Worm (Caenorhabditis elegans) whole organism, young adult: ENCODE measurements around the gene Y57G11C.14.

ENCODE experiments used
- B0261.1 ChIP-seq: sonication (generic microtip); optimal IDR thresholded peaks from 2 replicates; lab custom pipeline; 2016; ENCODE audit warnings: mild to moderate bottlenecking, missing genetic modification characterization, moderate library complexity, missing compliant biosample characterization
- F33H1.4 ChIP-seq: fragments of 200-800 bp; sonication (Bioruptor generic); IDR thresholded peaks from 2 replicates; pipeline ENCODE4 v1.3.6; 2022; ENCODE audit warnings: missing genetic modification reagents, missing genetic modification characterization, missing compliant biosample characterization
- F55B11.4 ChIP-seq: sonication (generic microtip); optimal IDR thresholded peaks from 2 replicates; lab custom pipeline; 2016; ENCODE audit warnings: missing compliant biosample characterization, missing genetic modification characterization, borderline replicate concordance; ENCODE audit not compliant: insufficient read depth
- F57C9.4 ChIP-seq: sonication (generic microtip); optimal IDR thresholded peaks from 2 replicates; lab custom pipeline; 2017; ENCODE audit warnings: mild to moderate bottlenecking, missing genetic modification characterization, missing compliant biosample characterization
- T07F8.4 ChIP-seq: sonication (generic microtip); optimal IDR thresholded peaks from 2 replicates; lab custom pipeline; 2016; ENCODE audit warnings: mild to moderate bottlenecking, missing genetic modification characterization, moderate library complexity, missing compliant biosample characterization
- Y53G8AR.9 ChIP-seq: fragments of 200-800 bp; sonication (Bioruptor generic); conservative IDR thresholded peaks from 2 replicates; pipeline ENCODE4 v1.3.6; 2022; ENCODE audit warnings: missing genetic modification reagents, missing genetic modification characterization, missing compliant biosample characterization
- atf-7 ChIP-seq: sonication (generic microtip); optimal IDR thresholded peaks from 2 replicates; lab custom pipeline; 2017; ENCODE audit warnings: mild to moderate bottlenecking, missing genetic modification characterization, missing compliant biosample characterization
- attf-6 ChIP-seq: fragments of 200-800 bp; sonication (Bioruptor generic); IDR thresholded peaks from 2 replicates; pipeline ENCODE4 v1.3.6; 2022; ENCODE audit warnings: missing genetic modification reagents, missing genetic modification characterization, missing compliant biosample characterization
- ceh-58 ChIP-seq: fragments of 200-800 bp; sonication (Bioruptor generic); IDR thresholded peaks from 2 replicates; pipeline ENCODE4 v1.3.6; 2022; ENCODE audit warnings: missing genetic modification characterization, missing compliant biosample characterization
- efl-1 ChIP-seq: fragments of 150-350 bp; optimal IDR thresholded peaks from 2 replicates; lab custom pipeline; 2014; ENCODE audit warnings: missing biosample characterization, missing genetic modification reagents, missing genetic modification characterization
- ekl-4 ChIP-seq: fragments of 200-800 bp; sonication (Bioruptor generic); IDR thresholded peaks from 2 replicates; pipeline ENCODE4 v1.3.6; 2022; ENCODE audit warnings: missing genetic modification reagents, missing genetic modification characterization, missing compliant biosample characterization
- fkh-3 ChIP-seq: sonication (generic microtip); optimal IDR thresholded peaks from 2 replicates; lab custom pipeline; 2016; ENCODE audit warnings: mild to moderate bottlenecking, missing genetic modification characterization, missing compliant biosample characterization
- hlh-12 ChIP-seq: sonication (generic microtip); optimal IDR thresholded peaks from 2 replicates; lab custom pipeline; 2016; ENCODE audit warnings: missing genetic modification characterization, missing compliant biosample characterization
- hmg-1.2 ChIP-seq: fragments of 200-800 bp; sonication (Bioruptor generic); IDR thresholded peaks from 2 replicates; pipeline ENCODE4 v1.3.6; 2022; ENCODE audit warnings: missing genetic modification reagents, missing genetic modification characterization, missing compliant biosample characterization
- hmg-20 ChIP-seq: fragments of 200-800 bp; sonication (Bioruptor generic); IDR thresholded peaks from 2 replicates; pipeline ENCODE4 v1.3.6; 2022; ENCODE audit warnings: missing genetic modification reagents, missing genetic modification characterization, missing compliant biosample characterization
- hrde-1 ChIP-seq: sonication (generic microtip); optimal IDR thresholded peaks from 2 replicates; lab custom pipeline; 2016; ENCODE audit warnings: missing genetic modification characterization, mild to moderate bottlenecking, missing compliant biosample characterization, moderate library complexity, missing genotype, missing genetic modification reagents, borderline replicate concordance
- hsf-1 ChIP-seq: fragments of 200-800 bp; sonication (Bioruptor generic); IDR thresholded peaks from 2 replicates; pipeline ENCODE4 v1.3.6; 2022; ENCODE audit warnings: missing genetic modification reagents, missing genetic modification characterization, missing compliant biosample characterization
- let-607 ChIP-seq, 2 experiments: fragments of 200-800 bp in 1 of 2; sonication (Bioruptor generic) in 1 of 2; sonication (generic microtip) in 1 of 2; optimal IDR thresholded peaks; 2 replicates each; lab custom pipeline; 2016 to 2018; ENCODE audit warnings: mild to moderate bottlenecking in 2 of 2, missing compliant biosample characterization in 2 of 2, missing genetic modification characterization in 2 of 2, moderate library complexity in 2 of 2, missing genotype in 1 of 2
- lsl-1 ChIP-seq: fragments of 200-800 bp; sonication (Bioruptor generic); optimal IDR thresholded peaks from 2 replicates; lab custom pipeline; 2018; ENCODE audit warnings: mild to moderate bottlenecking, missing genetic modification characterization, moderate library complexity, missing compliant biosample characterization
- lsy-27 ChIP-seq: sonication (generic microtip); optimal IDR thresholded peaks from 2 replicates; lab custom pipeline; 2017; ENCODE audit warnings: missing genetic modification characterization, mild to moderate bottlenecking, missing compliant biosample characterization, antibody characterized with exemption, missing genotype, borderline replicate concordance; ENCODE audit not compliant: insufficient read depth
- madf-10 ChIP-seq: sonication (generic microtip); optimal IDR thresholded peaks from 2 replicates; lab custom pipeline; 2016; ENCODE audit warnings: mild to moderate bottlenecking, missing genetic modification characterization, missing compliant biosample characterization
- madf-3 ChIP-seq: fragments of 200-800 bp; sonication (Bioruptor generic); IDR thresholded peaks from 2 replicates; pipeline ENCODE4 v1.3.6; 2022; ENCODE audit warnings: missing genetic modification reagents, missing genetic modification characterization, missing compliant biosample characterization
- madf-6 ChIP-seq: fragments of 200-800 bp; sonication (Bioruptor generic); IDR thresholded peaks from 2 replicates; pipeline ENCODE4 v1.3.6; 2022; ENCODE audit warnings: missing genetic modification reagents, missing genetic modification characterization, missing compliant biosample characterization
- mcd-1 ChIP-seq: fragments of 200-800 bp; sonication (Bioruptor generic); IDR thresholded peaks from 2 replicates; pipeline ENCODE4 v1.3.6; 2022; ENCODE audit warnings: missing genetic modification reagents, missing genetic modification characterization, missing compliant biosample characterization
- nhr-80 ChIP-seq: sonication (generic microtip); optimal IDR thresholded peaks from 2 replicates; lab custom pipeline; 2016; ENCODE audit warnings: missing genetic modification characterization, missing compliant biosample characterization
- pbrm-1 ChIP-seq: fragments of 200-800 bp; sonication (Bioruptor generic); IDR thresholded peaks from 2 replicates; pipeline ENCODE4 v1.3.6; 2022; ENCODE audit warnings: missing genetic modification reagents, missing genetic modification characterization, missing compliant biosample characterization
- pha-4 ChIP-seq: fragments of 150-350 bp; sonication (generic microtip); optimal IDR thresholded peaks from 2 replicates; lab custom pipeline; 2014; ENCODE audit warnings: missing biosample characterization, missing genetic modification reagents, missing genetic modification characterization
- snpc-4 ChIP-seq, 5 experiments: fragments of 150-350 bp in 1 of 5; sonication (generic microtip) in 4 of 5; optimal IDR thresholded peaks; 2 replicates each; lab custom pipeline; 2014 to 2018; ENCODE audit warnings: missing genetic modification characterization in 5 of 5, missing biosample characterization in 3 of 5, antibody characterized with exemption in 2 of 5, mild to moderate bottlenecking in 2 of 5, missing compliant biosample characterization in 2 of 5, missing genotype in 2 of 5, moderate library complexity in 2 of 5, missing genetic modification reagents in 1 of 5
- tbp1 ChIP-seq: fragments of 200-800 bp; sonication (Bioruptor generic); optimal IDR thresholded peaks from 2 replicates; lab custom pipeline; 2018; ENCODE audit warnings: mild to moderate bottlenecking, missing genetic modification characterization, missing compliant biosample characterization
- unc-130 ChIP-seq: sonication (generic microtip); optimal IDR thresholded peaks from 2 replicates; lab custom pipeline; 2016; ENCODE audit warnings: missing genetic modification reagents, missing genetic modification characterization, missing compliant biosample characterization
- xnd-1 ChIP-seq: sonication (generic microtip); optimal IDR thresholded peaks from 2 replicates; lab custom pipeline; 2016; ENCODE audit warnings: missing genotype, missing genetic modification reagents, missing genetic modification characterization, missing compliant biosample characterization
- ztf-22 ChIP-seq: fragments of 200-800 bp; sonication (Bioruptor generic); optimal IDR thresholded peaks from 2 replicates; lab custom pipeline; 2018; ENCODE audit warnings: mild to moderate bottlenecking, missing genetic modification characterization, moderate library complexity, missing compliant biosample characterization

Y57G11C.14 gene

ce11 chrIV:14799186-14799585 lies at the start of gene Y57G11C.14:
TSS of gene Y57G11C.14 (plus strand) at chrIV:14799311.
- TF ChIP-seq Y53G8AR.9, result 0 out of 2 replicates have a peak, but pooled peaks have one; percentile 30
- TF ChIP-seq F33H1.4 (GFP tag; lab: Robert Waterston, UW), result 0 out of 2 replicates have a peak, but pooled peaks have one; percentile 5
- TF ChIP-seq nhr-80 (tag; lab: Kevin White, UChicago), result no peak
- 0 out of 2 replicates have a peak, but pooled peaks have one; percentile 41 for TF ChIP-seq hsf-1 (GFP tag; lab: Robert Waterston, UW)
- no peak for TF ChIP-seq ztf-22 (GFP tag; lab: Kevin White, UChicago)
- TF ChIP-seq hmg-20 (GFP tag; lab: Robert Waterston, UW), result no peak
- TF ChIP-seq hrde-1 (tag; lab: Kevin White, UChicago), result peak; percentile 55
- TF ChIP-seq ekl-4 (GFP tag; lab: Robert Waterston, UW), result 0 out of 2 replicates have a peak, but pooled peaks have one; percentile 26
- TF ChIP-seq B0261.1 (tag; lab: Kevin White, UChicago), result no peak
- 0 out of 2 replicates have a peak, but pooled peaks have one; percentile 67 for TF ChIP-seq madf-3 (GFP tag; lab: Robert Waterston, UW)
- no peak for TF ChIP-seq ceh-58 (GFP tag; lab: Robert Waterston, UW)
- no peak for TF ChIP-seq fkh-3 (tag; lab: Kevin White, UChicago)
- no peak for TF ChIP-seq xnd-1
- 0 out of 2 replicates have a peak, but pooled peaks have one; percentile 15 for TF ChIP-seq mcd-1 (GFP tag; lab: Robert Waterston, UW)
- TF ChIP-seq let-607 (tag; optimal IDR thresholded peaks at IDR 0.05; lab: Kevin White, UChicago), result no peak
- peak; percentile 88 for TF ChIP-seq attf-6 (GFP tag; lab: Robert Waterston, UW)
- 0 out of 2 replicates have a peak, but pooled peaks have one; percentile 28 for TF ChIP-seq hmg-1.2 (GFP tag; lab: Robert Waterston, UW)
- TF ChIP-seq F57C9.4 (tag; lab: Kevin White, UChicago), result no peak
- no peak for TF ChIP-seq hlh-12 (tag; lab: Kevin White, UChicago)
- TF ChIP-seq lsy-27 (tag; lab: Kevin White, UChicago), result no peak
- TF ChIP-seq unc-130, result no peak
- TF ChIP-seq snpc-4 (GFP tag; optimal IDR thresholded peaks at IDR 0.05; lab: Kevin White, UChicago), result no peak
- peak in 1 of 4 experiments; percentile 85 for TF ChIP-seq snpc-4 (tag; optimal IDR thresholded peaks at IDR 0.05; lab: Kevin White, UChicago)
- TF ChIP-seq T07F8.4 (tag; lab: Kevin White, UChicago), result no peak
- peak; percentile 23 for TF ChIP-seq atf-7 (tag; lab: Kevin White, UChicago)
- no peak for TF ChIP-seq madf-10

ce11 chrIV:14754912-14755311 lies 44.2 kb upstream of the Y57G11C.14 start, which contains the start of gene Y57G11C.499:
TSS of gene Y57G11C.499 (minus strand) at chrIV:14754934.
- TF ChIP-seq madf-6 (GFP tag; lab: Robert Waterston, UW) (peak; percentile 56; the same call in 1 of the 2 replicates), hlh-12 (tag; lab: Kevin White, UChicago) (no peak), efl-1 (peak; percentile 8), pbrm-1 (no peak), attf-6 (GFP tag; lab: Robert Waterston, UW) (peak; percentile 88), lsl-1 (GFP tag; lab: Kevin White, UChicago) (peak; percentile 79), pha-4 (tag; lab: Kevin White, UChicago) (no peak), snpc-4 (GFP tag; optimal IDR thresholded peaks at IDR 0.05; lab: Kevin White, UChicago) (peak; percentile 78), snpc-4 (tag; optimal IDR thresholded peaks at IDR 0.05; lab: Kevin White, UChicago) (peak in 3 of 4 experiments; percentile 89 to 93 (median 91)), F55B11.4 (tag; lab: Kevin White, UChicago) (no peak), tbp1 (GFP tag; lab: Kevin White, UChicago) (peak; percentile 10)

DNA sequence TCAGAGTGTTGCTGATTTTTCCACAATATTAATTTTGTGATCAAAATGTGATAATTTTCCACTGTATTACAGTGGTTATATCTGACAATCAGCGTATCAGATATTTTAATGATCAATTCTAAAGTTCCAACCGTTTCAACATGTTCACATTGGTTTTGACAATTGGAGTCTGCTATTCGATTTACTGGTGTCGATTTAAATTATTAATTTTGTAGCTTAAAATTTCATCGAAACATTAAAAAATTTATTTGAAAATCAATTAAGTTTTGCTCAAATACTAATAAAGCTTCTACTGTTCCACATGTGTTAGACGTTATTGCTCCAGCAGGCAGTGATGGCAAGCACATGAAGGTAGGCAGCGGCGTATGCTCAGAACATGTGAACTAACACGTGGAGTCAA lies 41.3 kb upstream of the Y57G11C.14 start:
- TF ChIP-seq attf-6 (GFP tag; lab: Robert Waterston, UW) (peak; percentile 67; the same call in 1 of the 2 replicates), pbrm-1 (no peak)
